Fruit fly (Drosophila melanogaster) whole organism, embryonic: Measurements from ENCODE around the gene CG7627.
A peak's percentile ranks its signal among the peaks of the same experiment; 100 is the strongest.

Experiments
- ATbp ChIP-seq: fragments of 200-800 bp; sonication (Bioruptor generic); optimal IDR thresholded peaks from 2 replicates; lab custom pipeline; 2017; ENCODE audit warnings: missing biosample characterization, mild to moderate bottlenecking, missing genetic modification characterization, missing genetic modification reagents
- Abd-B ChIP-seq: fragments of 200-800 bp; sonication (Bioruptor generic); optimal IDR thresholded peaks from 2 replicates; lab custom pipeline; 2018; ENCODE audit warnings: missing biosample characterization, mild to moderate bottlenecking, missing genetic modification characterization, moderate library complexity
- Bgb ChIP-seq: fragments of 200-800 bp; sonication (Bioruptor generic); IDR thresholded peaks from 2 replicates; pipeline ENCODE4 v1.3.6; 2022; ENCODE audit warnings: missing biosample characterization, missing genetic modification characterization; ENCODE audit not compliant: partially characterized antibody
- C15 ChIP-seq: fragments of 200-800 bp; sonication (Bioruptor generic); IDR thresholded peaks from 3 replicates; pipeline ENCODE4 v1.3.6; 2022; ENCODE audit warnings: missing biosample characterization, missing genetic modification characterization
- CG10366 ChIP-seq: fragments of 200-800 bp; sonication (Bioruptor generic); IDR thresholded peaks from 2 replicates; pipeline ENCODE4 v1.3.6; 2022; ENCODE audit warnings: missing biosample characterization, missing genetic modification characterization
- CG10462 ChIP-seq: fragments of 200-800 bp; sonication (Bioruptor generic); optimal IDR thresholded peaks from 2 replicates; lab custom pipeline; 2016; ENCODE audit warnings: missing biosample characterization, missing genetic modification characterization
- CG13424 ChIP-seq: fragments of 200-800 bp; sonication (Bioruptor generic); optimal IDR thresholded peaks from 2 replicates; lab custom pipeline; 2019; ENCODE audit warnings: missing biosample characterization, mild to moderate bottlenecking, missing genetic modification characterization, moderate library complexity
- CG15011 ChIP-seq: fragments of 200-800 bp; sonication (Bioruptor generic); optimal IDR thresholded peaks from 3 replicates; lab custom pipeline; 2018; ENCODE audit warnings: missing biosample characterization, mild to moderate bottlenecking, missing genetic modification characterization
- CG17829 ChIP-seq: fragments of 200-800 bp; optimal IDR thresholded peaks from 2 replicates; lab custom pipeline; 2019; ENCODE audit warnings: missing biosample characterization, mild to moderate bottlenecking, missing genetic modification characterization, moderate library complexity
- CG1792 ChIP-seq: fragments of 200-800 bp; sonication (Bioruptor generic); optimal IDR thresholded peaks from 2 replicates; lab custom pipeline; 2016; ENCODE audit warnings: missing biosample characterization, missing genetic modification characterization
- CG2678 ChIP-seq: fragments of 200-800 bp; sonication (Bioruptor generic); optimal IDR thresholded peaks from 3 replicates; lab custom pipeline; 2019; ENCODE audit warnings: missing biosample characterization, mild to moderate bottlenecking, missing genetic modification characterization, moderate library complexity
- CG2875 ChIP-seq: fragments of 200-800 bp; sonication (Bioruptor generic); optimal IDR thresholded peaks from 2 replicates; lab custom pipeline; 2017; ENCODE audit warnings: missing biosample characterization, mild to moderate bottlenecking, missing genetic modification characterization, missing genetic modification reagents
- CG43689 ChIP-seq: fragments of 200-800 bp; sonication (Bioruptor generic); IDR thresholded peaks from 2 replicates; pipeline ENCODE4 v1.3.6; 2022; ENCODE audit warnings: missing biosample characterization, missing genetic modification characterization
- CG7556 ChIP-seq: fragments of 200-800 bp; sonication (Bioruptor generic); optimal IDR thresholded peaks from 2 replicates; lab custom pipeline; 2017; ENCODE audit warnings: missing biosample characterization, mild to moderate bottlenecking, missing genetic modification characterization
- CG8478 ChIP-seq: fragments of >200 bp; optimal IDR thresholded peaks from 2 replicates; lab custom pipeline; 2018
- CG8924 ChIP-seq: fragments of 200-800 bp; optimal IDR thresholded peaks from 3 replicates; lab custom pipeline; 2019; ENCODE audit warnings: missing biosample characterization, mild to moderate bottlenecking, missing genetic modification characterization, moderate library complexity
- CG9817 ChIP-seq: fragments of 200-800 bp; sonication (Bioruptor generic); optimal IDR thresholded peaks from 2 replicates; lab custom pipeline; 2018; ENCODE audit warnings: missing biosample characterization, mild to moderate bottlenecking, missing genetic modification characterization, moderate library complexity
- Camta ChIP-seq: fragments of 200-800 bp; sonication (Bioruptor generic); optimal IDR thresholded peaks from 2 replicates; lab custom pipeline; 2016; ENCODE audit warnings: missing biosample characterization, missing genetic modification characterization
- Dll ChIP-seq: fragments of 200-800 bp; sonication (Bioruptor generic); IDR thresholded peaks from 4 replicates; pipeline ENCODE4 v1.3.6; 2022; ENCODE audit warnings: missing biosample characterization, missing genetic modification characterization; ENCODE audit not compliant: partially characterized antibody
- GATAe ChIP-seq: fragments of 200-800 bp; sonication (Bioruptor generic); conservative IDR thresholded peaks from 2 replicates; pipeline ENCODE4 v1.3.6; 2022; ENCODE audit warnings: missing biosample characterization, missing genetic modification characterization
- HHEX ChIP-seq: fragments of 200-800 bp; sonication (Bioruptor generic); optimal IDR thresholded peaks from 3 replicates; lab custom pipeline; 2017; ENCODE audit warnings: missing biosample characterization, mild to moderate bottlenecking, missing genetic modification characterization, missing genetic modification reagents
- Hsf ChIP-seq: fragments of 200-800 bp; sonication (Bioruptor generic); optimal IDR thresholded peaks from 3 replicates; lab custom pipeline; 2016; ENCODE audit warnings: missing biosample characterization, missing genetic modification characterization
- NC2α ChIP-seq: fragments of 200-800 bp; sonication (Bioruptor generic); optimal IDR thresholded peaks from 2 replicates; lab custom pipeline; 2016; ENCODE audit warnings: missing biosample characterization, missing genetic modification characterization
- NK7.1 ChIP-seq: fragments of 200-800 bp; sonication (Bioruptor generic); optimal IDR thresholded peaks from 3 replicates; lab custom pipeline; 2016; ENCODE audit warnings: missing biosample characterization, missing genetic modification characterization
- Oaz ChIP-seq: fragments of 200-800 bp; sonication (Bioruptor generic); IDR thresholded peaks from 2 replicates; pipeline ENCODE4 v1.3.6; 2022; ENCODE audit warnings: missing biosample characterization, missing genetic modification characterization
- Sin3A ChIP-seq: fragments of >200 bp; optimal IDR thresholded peaks from 2 replicates; lab custom pipeline; 2018
- Six4 ChIP-seq: fragments of 200-800 bp; sonication (Bioruptor generic); optimal IDR thresholded peaks from 2 replicates; lab custom pipeline; 2016; ENCODE audit warnings: missing biosample characterization, missing genetic modification characterization
- Spps ChIP-seq: fragments of 200-800 bp; sonication (Bioruptor generic); optimal IDR thresholded peaks from 2 replicates; lab custom pipeline; 2018; ENCODE audit warnings: missing biosample characterization, mild to moderate bottlenecking, missing genetic modification characterization
- Sry-β ChIP-seq: fragments of 200-800 bp; sonication (Bioruptor generic); optimal IDR thresholded peaks from 2 replicates; lab custom pipeline; 2018; ENCODE audit warnings: missing biosample characterization, mild to moderate bottlenecking, missing genetic modification characterization, moderate library complexity
- Taf1 ChIP-seq: fragments of 200-800 bp; sonication (Bioruptor generic); IDR thresholded peaks from 2 replicates; pipeline ENCODE4 v1.3.6; 2022; ENCODE audit warnings: missing biosample characterization, missing genetic modification characterization
- ab ChIP-seq: fragments of 200-800 bp; sonication (Bioruptor generic); optimal IDR thresholded peaks from 2 replicates; lab custom pipeline; 2016; ENCODE audit warnings: missing biosample characterization, missing genetic modification characterization
- ase ChIP-seq: fragments of 200-800 bp; sonication (Bioruptor generic); IDR thresholded peaks from 3 replicates; pipeline ENCODE4 v1.3.6; 2022; ENCODE audit warnings: missing biosample characterization, missing genetic modification characterization
- bcd ChIP-seq: fragments of 200-800 bp; sonication (Bioruptor generic); optimal IDR thresholded peaks from 2 replicates; lab custom pipeline; 2017; ENCODE audit warnings: missing biosample characterization, mild to moderate bottlenecking, missing genetic modification characterization
- cas ChIP-seq: fragments of 200-800 bp; sonication (Bioruptor generic); IDR thresholded peaks from 2 replicates; pipeline ENCODE4 v1.3.6; 2022; ENCODE audit warnings: missing biosample characterization, missing genetic modification characterization
- chn ChIP-seq: fragments of 200-800 bp; sonication (Bioruptor generic); optimal IDR thresholded peaks from 2 replicates; lab custom pipeline; 2016; ENCODE audit warnings: missing biosample characterization, missing genetic modification characterization
- croc ChIP-seq: fragments of 200-800 bp; sonication (Bioruptor generic); conservative IDR thresholded peaks from 3 replicates; pipeline ENCODE4 v1.3.6; 2022; ENCODE audit warnings: missing biosample characterization, missing genetic modification characterization
- da ChIP-seq: fragments of 200-800 bp; sonication (Bioruptor generic); optimal IDR thresholded peaks from 2 replicates; lab custom pipeline; 2016; ENCODE audit warnings: missing biosample characterization, missing genetic modification characterization
- lov ChIP-seq, 2 experiments: fragments of 200-800 bp in 1 of 2; fragments of >200 bp in 1 of 2; sonication (Bioruptor generic) in 1 of 2; IDR thresholded peaks in 1 of 2; optimal IDR thresholded peaks in 1 of 2; 2 replicates in 1 of 2; 3 replicates in 1 of 2; pipeline versions ENCODE4 v1.3.6 to Lab custom; 2017 to 2022; ENCODE audit warnings: missing biosample characterization in 1 of 2, missing genetic modification characterization in 1 of 2
- mld ChIP-seq: fragments of 200-800 bp; sonication (Bioruptor generic); IDR thresholded peaks from 3 replicates; pipeline ENCODE4 v1.3.6; 2022; ENCODE audit warnings: missing biosample characterization, missing genetic modification characterization; ENCODE audit not compliant: partially characterized antibody
- nmo ChIP-seq: fragments of 200-800 bp; sonication (Bioruptor generic); optimal IDR thresholded peaks from 2 replicates; lab custom pipeline; 2018; ENCODE audit warnings: missing biosample characterization, mild to moderate bottlenecking, missing genetic modification characterization, moderate library complexity
- pb ChIP-seq: fragments of 200-800 bp; sonication (Bioruptor generic); optimal IDR thresholded peaks from 3 replicates; lab custom pipeline; 2016; ENCODE audit warnings: missing biosample characterization, missing genetic modification characterization
- pros ChIP-seq: fragments of 200-800 bp; sonication (Bioruptor generic); optimal IDR thresholded peaks from 3 replicates; lab custom pipeline; 2019; ENCODE audit warnings: missing biosample characterization, mild to moderate bottlenecking, missing genetic modification characterization, moderate library complexity
- salm ChIP-seq: fragments of 200-800 bp; sonication (Bioruptor generic); optimal IDR thresholded peaks from 2 replicates; lab custom pipeline; 2018; ENCODE audit warnings: missing biosample characterization, mild to moderate bottlenecking, missing genetic modification characterization
- scrt ChIP-seq: fragments of 200-800 bp; sonication (Bioruptor generic); optimal IDR thresholded peaks from 2 replicates; lab custom pipeline; 2018; ENCODE audit warnings: missing biosample characterization, mild to moderate bottlenecking, missing genetic modification characterization, moderate library complexity
- tin ChIP-seq: fragments of 200-800 bp; sonication (Bioruptor generic); optimal IDR thresholded peaks from 3 replicates; lab custom pipeline; 2016; ENCODE audit warnings: missing biosample characterization, missing genetic modification characterization
- tll ChIP-seq, 2 experiments: fragments of 200-800 bp in 1 of 2; fragments of >200 bp in 1 of 2; sonication (Bioruptor generic) in 1 of 2; optimal IDR thresholded peaks; 2 replicates each; lab custom pipeline; 2017 to 2019; ENCODE audit warnings: missing biosample characterization in 2 of 2, missing genetic modification characterization in 2 of 2, mild to moderate bottlenecking in 1 of 2, moderate library complexity in 1 of 2
- vnd ChIP-seq: fragments of 200-800 bp; sonication (Bioruptor generic); IDR thresholded peaks from 3 replicates; pipeline ENCODE4 v1.3.6; 2022; ENCODE audit warnings: missing biosample characterization, missing genetic modification characterization; ENCODE audit not compliant: partially characterized antibody
- wor ChIP-seq: fragments of 200-800 bp; sonication (Bioruptor generic); IDR thresholded peaks from 2 replicates; pipeline ENCODE4 v1.3.6; 2022; ENCODE audit warnings: missing biosample characterization, missing genetic modification characterization
- zfh1 ChIP-seq: fragments of 200-800 bp; sonication (Bioruptor generic); IDR thresholded peaks from 3 replicates; pipeline ENCODE4 v1.3.6; 2022; ENCODE audit warnings: missing biosample characterization, missing genetic modification characterization

CG7627 gene

DNA sequence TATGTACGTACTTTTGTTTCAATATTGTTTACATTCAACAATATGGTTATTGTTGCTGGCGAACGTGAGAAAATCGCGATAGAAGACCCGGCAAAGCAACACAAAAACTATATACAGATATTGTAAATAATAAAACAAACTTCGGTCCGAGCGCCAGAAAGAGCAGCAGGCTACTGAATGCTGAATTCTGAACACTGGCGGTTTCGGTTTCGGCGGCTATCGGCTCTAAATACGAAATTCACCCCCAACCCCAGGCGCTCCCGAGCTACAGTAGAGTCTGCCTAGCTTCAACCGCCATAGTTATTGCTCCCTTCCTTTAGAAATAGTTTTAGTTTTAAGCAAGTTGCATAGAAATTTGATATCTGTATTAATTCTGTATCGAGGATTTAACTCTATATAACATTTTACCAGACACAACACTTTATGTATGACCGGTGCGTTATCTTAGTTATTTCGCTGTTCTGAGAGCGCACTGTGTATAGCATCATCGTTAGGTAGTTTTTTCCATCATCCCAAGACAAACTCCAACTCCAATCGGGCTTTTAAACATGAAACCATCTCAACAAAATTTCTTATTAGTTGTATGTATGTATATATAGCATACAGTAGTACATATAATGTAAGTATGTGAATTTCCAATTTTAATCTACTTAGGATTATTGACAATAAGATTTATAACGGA lies at the start of gene CG7627:
Gene CG7627, minus strand, starts transcription at position 197 of the 682 bp plus-strand sequence.
- TF ChIP-seq Abd-B = peak; percentile 47
- no peak for TF ChIP-seq tll (GFP tag; optimal IDR thresholded peaks at IDR 0.05; lab: Kevin White, UChicago)
- TF ChIP-seq tin = peak; percentile 68
- TF ChIP-seq scrt = peak; percentile 51
- no peak for TF ChIP-seq Dll (GFP tag; lab: Robert Waterston, UW)
- TF ChIP-seq CG15011 (GFP tag; lab: Kevin White, UChicago) = peak; percentile 1
- TF ChIP-seq CG13424 (tag; lab: Kevin White, UChicago) = peak; percentile 78
- TF ChIP-seq CG8924 (tag; lab: Kevin White, UChicago) = peak; percentile 61
- peak; percentile 69 for TF ChIP-seq Taf1 (GFP tag; lab: Robert Waterston, UW)
- TF ChIP-seq da (GFP tag; lab: Kevin White, UChicago) = peak; percentile 19
- TF ChIP-seq CG8478 (lab: Kevin White, UChicago) = no peak
- peak; percentile 72 for TF ChIP-seq bcd (GFP tag; lab: Kevin White, UChicago)
- TF ChIP-seq ab (GFP tag; lab: Kevin White, UChicago) = peak; percentile 72
- peak; percentile 80 for TF ChIP-seq HHEX (GFP tag; lab: Kevin White, UChicago)
- TF ChIP-seq Spps (tag; lab: Kevin White, UChicago) = no peak
- TF ChIP-seq CG10462 (GFP tag; lab: Kevin White, UChicago) = peak; percentile 45
- peak; percentile 48; the same call in 1 of the 2 replicates for TF ChIP-seq Oaz (GFP tag; lab: Robert Waterston, UW)
- TF ChIP-seq wor (GFP tag; lab: Robert Waterston, UW) = peak; percentile 47
- peak; percentile 74 for TF ChIP-seq CG9817 (tag; lab: Kevin White, UChicago)
- TF ChIP-seq cas (GFP tag; lab: Robert Waterston, UW) = peak; percentile 44; the same call in 1 of the 2 replicates
- peak; percentile 54 for TF ChIP-seq CG2875
- TF ChIP-seq salm (tag; lab: Kevin White, UChicago) = no peak
- peak; percentile 85 for TF ChIP-seq CG7556 (GFP tag; lab: Kevin White, UChicago)
- TF ChIP-seq pros (GFP tag; lab: Kevin White, UChicago) = no peak
- peak; percentile 38; the same call in 1 of the 2 replicates for TF ChIP-seq Bgb (GFP tag; lab: Robert Waterston, UW)
- peak; percentile 88 for TF ChIP-seq CG2678 (tag; lab: Kevin White, UChicago)
- TF ChIP-seq Hsf (GFP tag; lab: Kevin White, UChicago) = peak; percentile 74
- peak; percentile 38; the same call in 1 of the 2 replicates for TF ChIP-seq GATAe (GFP tag; lab: Robert Waterston, UW)
- no peak for TF ChIP-seq Sry-β (GFP tag; lab: Kevin White, UChicago)
- TF ChIP-seq mld (GFP tag; lab: Robert Waterston, UW) = no peak
- TF ChIP-seq croc (GFP tag; lab: Robert Waterston, UW) = peak; percentile 69
- TF ChIP-seq ATbp = peak; percentile 68
- TF ChIP-seq nmo (GFP tag; lab: Kevin White, UChicago) = peak; percentile 67
- peak; percentile 67 for TF ChIP-seq pb (GFP tag; lab: Kevin White, UChicago)
- no peak for TF ChIP-seq Sin3A (lab: Kevin White, UChicago)
- peak; percentile 72 for TF ChIP-seq CG17829
- peak; percentile 59 for TF ChIP-seq Six4
- peak; percentile 43 for TF ChIP-seq CG1792
- TF ChIP-seq NC2α (GFP tag; lab: Kevin White, UChicago) = peak; percentile 12
- no peak for TF ChIP-seq CG43689 (GFP tag; lab: Robert Waterston, UW)
- TF ChIP-seq NK7.1 (GFP tag; lab: Kevin White, UChicago) = peak; percentile 63
- peak; percentile 82 for TF ChIP-seq zfh1 (GFP tag; lab: Robert Waterston, UW)
- peak; percentile 64; the same call in 2 of the 3 replicates for TF ChIP-seq ase (GFP tag; lab: Robert Waterston, UW)
- TF ChIP-seq Camta (GFP tag; lab: Kevin White, UChicago) = peak; percentile 47
- TF ChIP-seq CG10366 = peak; percentile 73
- peak; percentile 56 for TF ChIP-seq chn (GFP tag; lab: Kevin White, UChicago)
- no peak for TF ChIP-seq lov (optimal IDR thresholded peaks at IDR 0.05; lab: Kevin White, UChicago)
- peak; percentile 68; the same call in 2 of the 3 replicates for TF ChIP-seq lov (GFP tag; IDR thresholded peaks at IDR 0.05; lab: Robert Waterston, UW)
- TF ChIP-seq vnd = no peak
- 0 out of 3 replicates have a peak, but pooled peaks have one; percentile 52 for TF ChIP-seq C15
